Worm (Caenorhabditis elegans): ENCODE measurements around the gene R08C7.12.
A peak's percentile ranks its signal among the peaks of the same experiment; 100 is the strongest.

- TF ChIP-seq snpc-4 (tag; optimal IDR thresholded peaks at IDR 0.05) (no peak), zag-1 (tag; optimal IDR thresholded peaks at IDR 0.05) (no peak), hmg-1.1 (GFP tag; IDR thresholded peaks at IDR 0.05) (no peak; the same call in 1 of the 2 replicates), lsy-2 (tag; optimal IDR thresholded peaks at IDR 0.05) (peak; percentile 69 to 84), arid-1 (GFP tag; conservative IDR thresholded peaks at IDR 0.05) (peak; percentile 63), nhr-41 (GFP tag; IDR thresholded peaks at IDR 0.05) (no peak), lin-39 (tag; optimal IDR thresholded peaks at IDR 0.05) (no peak), ceh-82 (tag; optimal IDR thresholded peaks at IDR 0.05) (no peak)
These were observed 2.7 kb upstream of the R08C7.12 start for ce11 chrIV:4446884-4447283.

Data from whole organism, L4 larva.